Worm (Caenorhabditis elegans) whole organism, L4 larva: ENCODE results near the gene F38G1.3.

Source experiments
- F44E2.7 ChIP-seq: fragments of 200-800 bp; sonication (Bioruptor generic); IDR thresholded peaks from 2 replicates; pipeline ENCODE4 v2.1.2; 2022; ENCODE audit warnings: missing genetic modification characterization, missing compliant biosample characterization
- T20F7.1 ChIP-seq: fragments of 200-800 bp; sonication (Bioruptor generic); optimal IDR thresholded peaks from 2 replicates; lab custom pipeline; 2018; ENCODE audit warnings: mild to moderate bottlenecking, missing genetic modification characterization, missing compliant biosample characterization
- T26A8.4 ChIP-seq: fragments of 200-800 bp; sonication (Bioruptor generic); IDR thresholded peaks from 2 replicates; pipeline ENCODE4 v1.3.6; 2022; ENCODE audit warnings: missing genetic modification characterization, missing compliant biosample characterization
- Y105C5A.15 ChIP-seq: fragments of 200-800 bp; sonication (Bioruptor generic); IDR thresholded peaks from 2 replicates; pipeline ENCODE4 v1.3.6; 2022; ENCODE audit warnings: missing genetic modification characterization, missing compliant biosample characterization
- aha-1 ChIP-seq: fragments of 150-350 bp; peaks from one replicate; lab custom pipeline; 2014; ENCODE audit warnings: missing biosample characterization, missing genetic modification characterization
- ceh-44 ChIP-seq: fragments of 200-800 bp; sonication (Bioruptor generic); IDR thresholded peaks from 2 replicates; pipeline ENCODE4 v1.3.6; 2022; ENCODE audit warnings: missing genetic modification reagents, missing genetic modification characterization, missing compliant biosample characterization
- cey-2 ChIP-seq: sonication (generic microtip); optimal IDR thresholded peaks from 3 replicates; lab custom pipeline; 2017; ENCODE audit warnings: missing genetic modification characterization, mild to moderate bottlenecking, missing compliant biosample characterization, antibody characterized with exemption, borderline replicate concordance; ENCODE audit not compliant: insufficient read depth
- daf-12 ChIP-seq: fragments of 150-350 bp; optimal IDR thresholded peaks from 2 replicates; lab custom pipeline; 2014; ENCODE audit warnings: missing biosample characterization, missing genetic modification reagents, missing genetic modification characterization
- daf-19 ChIP-seq: fragments of 200-800 bp; sonication (Bioruptor generic); conservative IDR thresholded peaks from 2 replicates; pipeline ENCODE4 v1.3.6; 2022; ENCODE audit warnings: missing genetic modification characterization, missing compliant biosample characterization
- daf-8 ChIP-seq: fragments of 200-800 bp; sonication (Bioruptor generic); IDR thresholded peaks from 2 replicates; pipeline ENCODE4 v1.3.6; 2022; ENCODE audit warnings: missing genetic modification characterization, missing compliant biosample characterization
- duxl-1 ChIP-seq: sonication (generic microtip); optimal IDR thresholded peaks from 2 replicates; lab custom pipeline; 2016; ENCODE audit warnings: mild to moderate bottlenecking, missing genetic modification characterization, moderate library complexity, missing compliant biosample characterization; ENCODE audit not compliant: poor library complexity
- egl-27 ChIP-seq: sonication (generic microtip); optimal IDR thresholded peaks from 3 replicates; lab custom pipeline; 2017; ENCODE audit warnings: missing biosample characterization, missing genetic modification reagents, missing genetic modification characterization
- egl-43 ChIP-seq: fragments of 200-800 bp; sonication (Bioruptor generic); IDR thresholded peaks from 2 replicates; pipeline ENCODE4 v1.3.6; 2022; ENCODE audit warnings: missing genetic modification reagents, missing genetic modification characterization, missing compliant biosample characterization
- gei-8 ChIP-seq: fragments of 200-800 bp; sonication (Bioruptor generic); optimal IDR thresholded peaks from 2 replicates; lab custom pipeline; 2018; ENCODE audit warnings: mild to moderate bottlenecking, missing genetic modification characterization, missing compliant biosample characterization
- hif-1 ChIP-seq, 2 experiments: sonication (generic microtip); optimal IDR thresholded peaks; 2 replicates each; lab custom pipeline; 2016 to 2017; ENCODE audit warnings: missing compliant biosample characterization in 2 of 2, missing genetic modification characterization in 2 of 2, missing genetic modification reagents in 2 of 2, missing genotype in 2 of 2, mild to moderate bottlenecking in 1 of 2
- hlh-11 ChIP-seq: fragments of 200-800 bp; sonication (Bioruptor generic); optimal IDR thresholded peaks from 2 replicates; lab custom pipeline; 2018; ENCODE audit warnings: mild to moderate bottlenecking, missing genetic modification characterization, missing compliant biosample characterization
- lim-7 ChIP-seq: fragments of 200-800 bp; sonication (Bioruptor generic); IDR thresholded peaks from 2 replicates; pipeline ENCODE4 v1.3.6; 2022; ENCODE audit warnings: missing genetic modification characterization, missing compliant biosample characterization
- lin-13 ChIP-seq: fragments of 150-350 bp; optimal IDR thresholded peaks from 2 replicates; lab custom pipeline; 2014; ENCODE audit warnings: missing biosample characterization, missing genetic modification reagents, missing genetic modification characterization
- lin-15B ChIP-seq: fragments of 150-350 bp; sonication (generic microtip); optimal IDR thresholded peaks from 3 replicates; lab custom pipeline; 2014; ENCODE audit warnings: missing biosample characterization, missing genetic modification characterization
- lin-29 ChIP-seq: fragments of 200-800 bp; sonication (Bioruptor generic); IDR thresholded peaks from 2 replicates; pipeline ENCODE4 v1.3.6; 2022; ENCODE audit warnings: missing genetic modification reagents, missing genetic modification characterization, missing compliant biosample characterization
- lin-38 ChIP-seq: fragments of 200-800 bp; sonication (Bioruptor generic); IDR thresholded peaks from 2 replicates; pipeline ENCODE4 v1.3.6; 2022; ENCODE audit warnings: missing genetic modification reagents, missing genetic modification characterization, missing compliant biosample characterization
- madf-5 ChIP-seq, 2 experiments: fragments of 200-800 bp; sonication (Bioruptor generic); IDR thresholded peaks; 2 replicates each; pipeline ENCODE4 v1.3.6; 2022; ENCODE audit warnings: missing compliant biosample characterization in 2 of 2, missing genetic modification characterization in 2 of 2
- mdl-1 ChIP-seq, 2 experiments: fragments of 150-350 bp in 1 of 2; sonication (generic microtip) in 1 of 2; optimal IDR thresholded peaks; 2 replicates each; lab custom pipeline; 2014 to 2017; ENCODE audit warnings: missing biosample characterization in 2 of 2, missing genetic modification characterization in 2 of 2
- mep-1 ChIP-seq: fragments of 150-350 bp; sonication (generic microtip); optimal IDR thresholded peaks from 3 replicates; lab custom pipeline; 2014; ENCODE audit warnings: missing biosample characterization, missing genetic modification characterization
- mes-2 ChIP-seq: sonication (generic microtip); optimal IDR thresholded peaks from 2 replicates; lab custom pipeline; 2016; ENCODE audit warnings: missing genotype, mild to moderate bottlenecking, missing genetic modification characterization, missing compliant biosample characterization; ENCODE audit not compliant: poor library complexity, severe bottlenecking
- mxl-2 ChIP-seq: fragments of 200-800 bp; sonication (Bioruptor generic); conservative IDR thresholded peaks from 2 replicates; pipeline ENCODE4 v1.3.6; 2022; ENCODE audit warnings: missing genetic modification reagents, missing genetic modification characterization, missing compliant biosample characterization
- mxl-3 ChIP-seq: fragments of 200-800 bp; sonication (Bioruptor generic); optimal IDR thresholded peaks from 2 replicates; lab custom pipeline; 2018; ENCODE audit warnings: mild to moderate bottlenecking, missing genetic modification characterization, missing compliant biosample characterization
- nhr-10 ChIP-seq: fragments of 150-350 bp; optimal IDR thresholded peaks from 2 replicates; lab custom pipeline; 2014; ENCODE audit warnings: missing biosample characterization, missing genetic modification characterization
- nhr-237 ChIP-seq: sonication (generic microtip); optimal IDR thresholded peaks from 2 replicates; lab custom pipeline; 2017; ENCODE audit warnings: missing biosample characterization, missing genetic modification characterization
- nhr-28 ChIP-seq: fragments of 150-350 bp; optimal IDR thresholded peaks from 2 replicates; lab custom pipeline; 2014; ENCODE audit warnings: missing biosample characterization, missing genetic modification characterization
- nhr-42 ChIP-seq: fragments of 200-800 bp; sonication (Bioruptor generic); IDR thresholded peaks from 2 replicates; pipeline ENCODE4 v1.3.6; 2022; ENCODE audit warnings: missing genetic modification characterization, missing compliant biosample characterization
- php-3 ChIP-seq: fragments of 200-800 bp; sonication (Bioruptor generic); IDR thresholded peaks from 2 replicates; pipeline ENCODE4 v1.3.6; 2022; ENCODE audit warnings: missing genetic modification reagents, missing genetic modification characterization, missing compliant biosample characterization
- rbr-2 ChIP-seq: sonication (generic microtip); optimal IDR thresholded peaks from 2 replicates; lab custom pipeline; 2016; ENCODE audit warnings: missing genotype, missing genetic modification characterization, missing compliant biosample characterization
- set-16 ChIP-seq: fragments of 200-800 bp; sonication (Bioruptor generic); IDR thresholded peaks from 2 replicates; pipeline ENCODE4 v1.3.6; 2022; ENCODE audit warnings: missing genetic modification reagents, missing genetic modification characterization, missing compliant biosample characterization
- snpc-1.2 ChIP-seq: fragments of 200-800 bp; sonication (Bioruptor generic); IDR thresholded peaks from 2 replicates; pipeline ENCODE4 v1.3.6; 2022; ENCODE audit warnings: missing genetic modification reagents, missing genetic modification characterization, missing compliant biosample characterization
- spr-1 ChIP-seq: sonication (generic microtip); optimal IDR thresholded peaks from 2 replicates; lab custom pipeline; 2016; ENCODE audit warnings: mild to moderate bottlenecking, missing genetic modification characterization, missing compliant biosample characterization
- spr-3 ChIP-seq: fragments of 200-800 bp; sonication (Bioruptor generic); optimal IDR thresholded peaks from 2 replicates; lab custom pipeline; 2018; ENCODE audit warnings: mild to moderate bottlenecking, missing genetic modification characterization, missing compliant biosample characterization
- tag-97 ChIP-seq: fragments of 200-800 bp; sonication (Bioruptor generic); IDR thresholded peaks from 2 replicates; pipeline ENCODE4 v1.3.6; 2022; ENCODE audit warnings: missing genetic modification characterization, missing compliant biosample characterization
- ztf-11 ChIP-seq: fragments of 150-350 bp; optimal IDR thresholded peaks from 2 replicates; lab custom pipeline; 2014; ENCODE audit warnings: missing biosample characterization, missing genetic modification characterization
- ztf-7 ChIP-seq: fragments of 150-350 bp; optimal IDR thresholded peaks from 2 replicates; lab custom pipeline; 2014; ENCODE audit warnings: missing biosample characterization, missing genetic modification characterization

Gene F38G1.3

DNA sequence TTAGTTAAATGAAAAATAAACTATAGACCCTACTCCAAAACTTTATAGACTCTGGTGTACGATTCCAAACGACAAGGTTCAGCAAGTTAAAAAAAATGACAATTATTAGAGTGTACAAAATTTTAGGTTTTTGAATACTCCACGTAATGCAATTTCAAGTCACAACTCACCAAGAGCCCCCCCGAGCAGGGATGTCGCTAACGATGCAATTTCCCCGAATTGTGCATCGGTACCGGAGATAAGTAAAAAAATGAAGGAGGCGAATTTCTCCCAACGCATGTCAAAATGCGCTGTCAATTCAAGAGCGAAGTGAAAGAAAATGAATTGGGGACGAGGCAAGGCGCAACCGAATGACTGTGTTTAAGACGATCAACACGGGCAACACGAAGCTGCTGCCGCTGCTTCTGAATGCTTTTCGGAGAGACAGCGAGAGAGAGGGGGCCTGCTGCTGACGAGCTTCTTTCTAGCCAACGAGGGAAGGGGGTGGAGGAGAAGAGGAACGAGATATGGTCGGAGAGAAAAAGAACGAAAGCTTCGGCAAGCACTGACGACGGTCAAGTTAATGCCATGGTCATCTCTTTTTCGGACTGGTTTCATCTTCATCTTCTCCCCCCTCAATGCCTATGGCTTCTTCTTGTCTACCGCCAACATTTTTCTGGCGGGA is 19.1 kb upstream of the F38G1.3 start, which contains the start of gene abu-12 (continued):
- no peak for TF ChIP-seq cey-2 (tag; lab: Kevin White, UChicago)
- no peak for TF ChIP-seq lin-29
- no peak for TF ChIP-seq tag-97 (GFP tag; lab: Robert Waterston, UW)
- TF ChIP-seq set-16 (GFP tag; lab: Robert Waterston, UW): peak; percentile 65
- TF ChIP-seq aha-1 (tag; lab: Kevin White, UChicago): peak; percentile 91
- no peak for TF ChIP-seq T26A8.4 (GFP tag; lab: Robert Waterston, UW)
- no peak for TF ChIP-seq mep-1 (tag; lab: Kevin White, UChicago)
- 0 out of 2 replicates have a peak, but pooled peaks have one; percentile 5 for TF ChIP-seq mxl-2 (GFP tag; lab: Robert Waterston, UW)
- TF ChIP-seq hif-1 (tag; optimal IDR thresholded peaks at IDR 0.05; lab: Kevin White, UChicago): no peak
- TF ChIP-seq rbr-2 (tag; lab: Kevin White, UChicago): no peak
- no peak for TF ChIP-seq daf-19
- no peak for TF ChIP-seq mes-2 (tag; lab: Kevin White, UChicago)
- no peak for TF ChIP-seq spr-3 (GFP tag; lab: Kevin White, UChicago)
- no peak for TF ChIP-seq lin-13
- TF ChIP-seq lim-7: no peak
- TF ChIP-seq Y105C5A.15: no peak
- TF ChIP-seq hlh-11 (tag; lab: Kevin White, UChicago): no peak
- TF ChIP-seq nhr-28 (tag; lab: Kevin White, UChicago): no peak
- TF ChIP-seq gei-8 (GFP tag; lab: Kevin White, UChicago): no peak
- TF ChIP-seq ceh-44 (GFP tag; lab: Robert Waterston, UW): no peak
- no peak for TF ChIP-seq duxl-1 (tag; lab: Kevin White, UChicago)
- no peak for TF ChIP-seq snpc-1.2 (GFP tag; lab: Robert Waterston, UW)
- no peak for TF ChIP-seq daf-8 (GFP tag; lab: Robert Waterston, UW)
- no peak for TF ChIP-seq daf-12 (tag; lab: Kevin White, UChicago)
- no peak for TF ChIP-seq T20F7.1 (GFP tag; lab: Kevin White, UChicago)
- no peak for TF ChIP-seq lin-38 (GFP tag; lab: Robert Waterston, UW)
- TF ChIP-seq php-3 (GFP tag; lab: Robert Waterston, UW): no peak
- no peak for TF ChIP-seq spr-1 (tag; lab: Kevin White, UChicago)
- TF ChIP-seq egl-27 (tag; lab: Kevin White, UChicago): no peak
- no peak for TF ChIP-seq nhr-10 (tag; lab: Kevin White, UChicago)
- TF ChIP-seq mxl-3 (GFP tag; lab: Kevin White, UChicago): peak; percentile 17
- TF ChIP-seq ztf-7: no peak
- TF ChIP-seq F44E2.7: 0 out of 2 replicates have a peak, but pooled peaks have one; percentile 49
- TF ChIP-seq nhr-237 (tag; lab: Kevin White, UChicago): no peak
- no peak for TF ChIP-seq madf-5 (GFP tag; IDR thresholded peaks at IDR 0.05; lab: Robert Waterston, UW)

DNA sequence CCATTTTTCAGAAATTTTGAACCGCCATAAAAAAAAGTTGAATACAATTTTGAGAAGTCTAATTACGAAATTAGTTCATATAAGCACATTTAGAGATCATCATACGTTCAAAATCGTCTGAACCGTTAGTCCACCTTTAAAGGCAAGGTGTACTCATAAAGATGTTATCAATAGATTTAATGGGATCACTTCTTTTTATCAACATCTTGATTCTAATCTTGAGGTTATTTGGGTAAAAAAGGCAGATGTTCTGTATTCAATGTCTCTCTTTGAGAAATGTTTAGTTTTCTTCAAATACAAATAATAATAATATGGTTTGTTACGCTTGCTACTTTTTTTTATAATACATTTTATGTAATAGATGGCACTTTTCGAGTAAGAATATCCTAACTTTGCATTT is 17.0 kb upstream of the F38G1.3 start:
- TF ChIP-seq egl-43 (GFP tag; lab: Robert Waterston, UW) (no peak), nhr-42 (GFP tag; lab: Robert Waterston, UW) (no peak)

- no peak for TF ChIP-seq lin-15B (tag; lab: Kevin White, UChicago)
- no peak for TF ChIP-seq ztf-11 (tag; lab: Kevin White, UChicago)
- no peak for TF ChIP-seq Y105C5A.15
- peak; percentile 21 for TF ChIP-seq nhr-28 (tag; lab: Kevin White, UChicago)
- peak; percentile 50 for TF ChIP-seq mxl-3 (GFP tag; lab: Kevin White, UChicago)
- TF ChIP-seq mdl-1 (tag; optimal IDR thresholded peaks at IDR 0.05; lab: Kevin White, UChicago): peak in 1 of 2 experiments; percentile 11
Measured at ce11 chrX:460351-460750, 16.0 kb upstream of the F38G1.3 start, which contains the start of gene aagr-4. Gene aagr-4 (plus strand): TSS chrX:460651.
